Worm (Caenorhabditis elegans): Measurements from ENCODE around the gene srg-39.

ce11 chrV:11155553-11155952, 3.3 kb upstream of the srg-39 start, which contains the start of gene srg-38:
- TF ChIP-seq T23F11.4 (GFP tag; optimal IDR thresholded peaks at IDR 0.05) = no peak
- TF ChIP-seq tbx-2 (tag; optimal IDR thresholded peaks at IDR 0.05) = no peak
- no peak for TF ChIP-seq pat-9 (tag; optimal IDR thresholded peaks at IDR 0.05)
- no peak for TF ChIP-seq lin-11 (tag; optimal IDR thresholded peaks at IDR 0.05)
- TF ChIP-seq unc-3 (GFP tag; conservative IDR thresholded peaks at IDR 0.05) = no peak
- no peak for TF ChIP-seq unc-3 (tag; optimal IDR thresholded peaks at IDR 0.05)
- no peak for TF ChIP-seq ceh-31 (tag; optimal IDR thresholded peaks at IDR 0.05)
- no peak for TF ChIP-seq sox-4 (tag; optimal IDR thresholded peaks at IDR 0.05)
- no peak for TF ChIP-seq rnt-1 (tag; optimal IDR thresholded peaks at IDR 0.05)
- TF ChIP-seq ama-1 (optimal IDR thresholded peaks at IDR 0.05) = no peak

All from whole organism, late embryonic.